Worm (Caenorhabditis elegans): ENCODE results near the gene F56A11.5.
A peak's percentile ranks its signal among the peaks of the same experiment; 100 is the strongest.

F56A11.5 gene

DNA sequence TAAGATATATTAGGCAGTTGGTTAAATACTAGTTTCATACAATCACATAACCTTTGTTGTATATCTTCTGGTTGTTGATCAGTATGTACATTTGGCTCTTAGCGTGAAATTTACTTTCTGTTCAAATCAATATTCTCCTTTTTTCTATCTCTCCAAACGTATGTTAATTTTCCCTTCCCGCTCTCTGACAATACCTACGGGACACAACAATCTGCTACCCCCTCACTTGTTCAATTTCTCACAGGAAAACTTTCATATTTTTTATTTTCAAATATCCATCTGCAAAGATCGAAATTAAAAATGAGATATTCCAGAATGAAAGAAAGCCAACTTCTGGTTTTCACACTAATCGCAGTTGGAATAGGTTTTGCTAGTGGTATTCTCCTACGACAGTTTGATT is 38.8 kb downstream of the F56A11.5 start, which contains the start of gene glt-7:
Gene glt-7, plus strand, starts transcription at position 301 of the 400 bp plus-strand sequence.
- TF ChIP-seq ceh-43 (GFP tag; optimal IDR thresholded peaks at IDR 0.05) (no peak), nhr-28 (tag; optimal IDR thresholded peaks at IDR 0.05) (no peak), pha-4 (tag; optimal IDR thresholded peaks at IDR 0.05) (no peak)

DNA sequence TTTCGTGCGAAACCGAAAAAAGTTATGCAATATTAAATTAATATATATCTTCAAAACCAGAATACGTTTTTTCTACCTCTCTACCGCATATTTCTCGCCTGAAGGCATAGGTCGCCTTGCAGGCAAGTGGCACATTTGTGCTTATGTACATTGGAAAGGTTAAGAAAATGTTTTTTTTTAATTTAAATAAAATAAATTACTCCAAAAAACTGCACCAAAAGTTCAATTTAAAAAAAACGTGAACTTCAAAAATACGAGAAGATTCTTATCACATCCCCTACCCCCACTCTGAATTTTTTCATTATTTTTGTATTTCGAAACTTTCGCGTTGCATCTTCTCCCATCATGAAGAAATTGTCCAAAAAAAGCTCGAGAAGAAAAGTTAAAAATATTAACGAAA is 46.3 kb downstream of the F56A11.5 start, which contains the start of gene W03G1.2:
Gene W03G1.2, plus strand, starts transcription at position 301 of the 400 bp plus-strand sequence.
- no peak for TF ChIP-seq mep-1 (tag; optimal IDR thresholded peaks at IDR 0.05)
- TF ChIP-seq zip-8 (tag; optimal IDR thresholded peaks at IDR 0.05), result no peak
- no peak for TF ChIP-seq ceh-39 (tag; optimal IDR thresholded peaks at IDR 0.05)
- no peak for TF ChIP-seq ztf-11 (tag; optimal IDR thresholded peaks at IDR 0.05)
- no peak for TF ChIP-seq nhr-28 (tag; optimal IDR thresholded peaks at IDR 0.05)
- TF ChIP-seq elt-1 (tag; optimal IDR thresholded peaks at IDR 0.05; ENCODE audit: borderline replicate concordance, insufficient read depth), result no peak
- TF ChIP-seq ceh-43 (GFP tag; optimal IDR thresholded peaks at IDR 0.05), result no peak
- TF ChIP-seq unc-39 (tag; optimal IDR thresholded peaks at IDR 0.05), result no peak
- no peak for TF ChIP-seq pha-4 (tag; optimal IDR thresholded peaks at IDR 0.05)
- TF ChIP-seq mls-2 (tag; optimal IDR thresholded peaks at IDR 0.05), result no peak
- TF ChIP-seq blmp-1 (tag; optimal IDR thresholded peaks at IDR 0.05), result no peak
- no peak for TF ChIP-seq mab-5 (tag; optimal IDR thresholded peaks at IDR 0.05)
- no peak for TF ChIP-seq lsy-2 (tag; optimal IDR thresholded peaks at IDR 0.05)
- TF ChIP-seq nhr-12 (tag; optimal IDR thresholded peaks at IDR 0.05), result no peak
- TF ChIP-seq ham-2 (GFP tag; optimal IDR thresholded peaks at IDR 0.05), result no peak
- no peak for TF ChIP-seq hlh-1 (tag; optimal IDR thresholded peaks at IDR 0.05)
- no peak for TF ChIP-seq unc-120 (tag; optimal IDR thresholded peaks at IDR 0.05; ENCODE audit: poor library complexity, severe bottlenecking)
- no peak for TF ChIP-seq snpc-4 (tag; optimal IDR thresholded peaks at IDR 0.05)
- TF ChIP-seq tbx-8 (GFP tag; optimal IDR thresholded peaks at IDR 0.05), result no peak

DNA sequence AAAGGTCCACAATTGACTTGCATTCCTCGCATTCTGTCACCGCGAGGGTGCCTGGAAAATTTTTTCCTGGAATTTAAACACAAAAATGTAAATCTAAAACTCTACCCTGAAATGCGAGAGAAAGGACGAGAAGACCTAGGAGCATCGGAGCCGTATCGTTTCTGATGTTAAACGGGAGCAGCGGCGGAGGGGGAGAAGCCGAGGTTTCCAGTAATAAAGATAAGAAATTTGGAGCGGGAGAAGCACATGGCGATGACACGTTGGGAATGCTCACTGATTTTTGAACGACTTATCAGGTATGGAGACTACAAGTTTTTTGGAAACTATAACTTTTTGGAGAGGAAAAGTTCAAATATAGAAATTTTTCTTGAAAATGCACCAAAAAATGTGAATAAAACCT is 47.1 kb downstream of the F56A11.5 start, which contains the start of gene asm-3:
Gene asm-3, minus strand, starts transcription at position 215 of the 400 bp plus-strand sequence.
- TF ChIP-seq mls-2 (tag; optimal IDR thresholded peaks at IDR 0.05), result no peak
- no peak for TF ChIP-seq tbx-8 (GFP tag; optimal IDR thresholded peaks at IDR 0.05)
- no peak for TF ChIP-seq flh-1 (GFP tag; optimal IDR thresholded peaks at IDR 0.05)
- no peak for TF ChIP-seq nhr-12 (tag; optimal IDR thresholded peaks at IDR 0.05)
- TF ChIP-seq lin-32 (GFP tag; optimal IDR thresholded peaks at IDR 0.05), result no peak
- no peak for TF ChIP-seq ceh-39 (tag; optimal IDR thresholded peaks at IDR 0.05)
- no peak for TF ChIP-seq ces-1 (GFP tag; optimal IDR thresholded peaks at IDR 0.05)
- no peak for TF ChIP-seq M03D4.4 (tag; optimal IDR thresholded peaks at IDR 0.05)
- TF ChIP-seq lin-13 (tag; optimal IDR thresholded peaks at IDR 0.05), result no peak
- no peak for TF ChIP-seq elt-3 (tag; optimal IDR thresholded peaks at IDR 0.05)
- TF ChIP-seq mep-1 (tag; optimal IDR thresholded peaks at IDR 0.05), result no peak
- TF ChIP-seq pha-4 (tag; optimal IDR thresholded peaks at IDR 0.05), result no peak
- no peak for TF ChIP-seq sem-2 (GFP tag; optimal IDR thresholded peaks at IDR 0.05)
- no peak for TF ChIP-seq hlh-1 (tag; optimal IDR thresholded peaks at IDR 0.05)
- TF ChIP-seq nhr-28 (tag; optimal IDR thresholded peaks at IDR 0.05), result no peak
- no peak for TF ChIP-seq unc-120 (tag; optimal IDR thresholded peaks at IDR 0.05; ENCODE audit: poor library complexity, severe bottlenecking)
- no peak for TF ChIP-seq unc-62 (GFP tag; optimal IDR thresholded peaks at IDR 0.05)
- TF ChIP-seq blmp-1 (tag; optimal IDR thresholded peaks at IDR 0.05), result no peak

DNA sequence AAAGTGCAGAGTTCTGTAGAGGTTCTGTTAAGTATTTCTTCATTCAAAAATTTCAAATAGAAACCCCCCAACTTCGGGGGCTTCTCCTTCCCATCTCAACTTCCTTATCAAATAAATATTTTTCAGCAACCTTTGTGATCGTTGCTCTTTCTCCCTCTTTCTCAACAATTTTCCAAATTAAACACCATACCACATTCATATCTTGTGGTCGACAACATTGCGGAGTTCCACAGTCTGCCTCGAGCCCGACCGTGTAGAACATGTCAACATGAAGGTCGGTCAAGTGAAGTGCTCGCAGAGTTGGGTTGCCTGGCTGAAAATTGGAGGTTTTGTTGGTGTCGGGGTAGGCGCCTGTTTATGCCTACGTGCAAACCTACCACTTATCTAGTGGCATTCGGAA is 48.1 kb downstream of the F56A11.5 start:
- TF ChIP-seq mab-5 (tag; optimal IDR thresholded peaks at IDR 0.05) (no peak), nhr-12 (tag; optimal IDR thresholded peaks at IDR 0.05) (no peak), snpc-4 (tag; optimal IDR thresholded peaks at IDR 0.05) (no peak), elt-3 (tag; optimal IDR thresholded peaks at IDR 0.05) (no peak), unc-120 (tag; optimal IDR thresholded peaks at IDR 0.05; ENCODE audit: poor library complexity, severe bottlenecking) (no peak), tbx-8 (GFP tag; optimal IDR thresholded peaks at IDR 0.05) (no peak)

DNA sequence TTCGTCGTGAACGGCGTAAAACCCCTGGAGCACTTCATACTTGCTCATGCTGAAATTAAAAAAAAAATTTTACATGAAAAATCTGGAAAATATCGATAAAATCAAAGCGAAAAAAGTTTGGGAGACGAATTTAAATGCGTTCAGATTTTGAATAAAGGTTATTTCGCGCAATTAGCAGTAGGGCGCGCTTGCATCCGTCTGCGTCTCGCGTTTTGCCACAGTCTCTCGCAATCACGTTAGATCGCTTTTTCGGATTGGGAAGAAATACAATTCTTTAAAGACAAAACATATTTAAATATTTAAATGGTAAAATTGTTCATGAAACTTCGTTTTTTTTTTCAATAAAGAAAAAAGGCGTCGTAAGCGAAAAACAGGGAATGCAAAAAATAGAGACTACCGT is 51.2 kb downstream of the F56A11.5 start, which contains the start of gene pig-1:
Gene pig-1, minus strand, starts transcription at position 49 of the 400 bp plus-strand sequence.
- TF ChIP-seq mls-2 (tag; optimal IDR thresholded peaks at IDR 0.05), result no peak
- no peak for TF ChIP-seq unc-39 (tag; optimal IDR thresholded peaks at IDR 0.05)
- no peak for TF ChIP-seq M03D4.4 (tag; optimal IDR thresholded peaks at IDR 0.05)
- TF ChIP-seq ztf-11 (tag; optimal IDR thresholded peaks at IDR 0.05), result no peak
- TF ChIP-seq lin-13 (tag; optimal IDR thresholded peaks at IDR 0.05), result peak; percentile 67
- TF ChIP-seq ces-1 (GFP tag; optimal IDR thresholded peaks at IDR 0.05), result peak; percentile 92
- peak; percentile 47 for TF ChIP-seq lsy-2 (tag; optimal IDR thresholded peaks at IDR 0.05)
- TF ChIP-seq ceh-39 (tag; optimal IDR thresholded peaks at IDR 0.05), result peak; percentile 17
- no peak for TF ChIP-seq zip-8 (tag; optimal IDR thresholded peaks at IDR 0.05)
- peak; percentile 49 for TF ChIP-seq pha-4 (tag; optimal IDR thresholded peaks at IDR 0.05)
- TF ChIP-seq unc-62 (GFP tag; optimal IDR thresholded peaks at IDR 0.05), result no peak
- TF ChIP-seq mep-1 (tag; optimal IDR thresholded peaks at IDR 0.05), result peak; percentile 56
- peak; percentile 24 for TF ChIP-seq mab-5 (tag; optimal IDR thresholded peaks at IDR 0.05)
- no peak for TF ChIP-seq elt-1 (tag; optimal IDR thresholded peaks at IDR 0.05; ENCODE audit: borderline replicate concordance, insufficient read depth)
- no peak for TF ChIP-seq snpc-4 (tag; optimal IDR thresholded peaks at IDR 0.05)
- no peak for TF ChIP-seq ceh-43 (GFP tag; optimal IDR thresholded peaks at IDR 0.05)
